Fruit fly (Drosophila melanogaster): ENCODE measurements around the gene X11L.

The X11L gene

DNA sequence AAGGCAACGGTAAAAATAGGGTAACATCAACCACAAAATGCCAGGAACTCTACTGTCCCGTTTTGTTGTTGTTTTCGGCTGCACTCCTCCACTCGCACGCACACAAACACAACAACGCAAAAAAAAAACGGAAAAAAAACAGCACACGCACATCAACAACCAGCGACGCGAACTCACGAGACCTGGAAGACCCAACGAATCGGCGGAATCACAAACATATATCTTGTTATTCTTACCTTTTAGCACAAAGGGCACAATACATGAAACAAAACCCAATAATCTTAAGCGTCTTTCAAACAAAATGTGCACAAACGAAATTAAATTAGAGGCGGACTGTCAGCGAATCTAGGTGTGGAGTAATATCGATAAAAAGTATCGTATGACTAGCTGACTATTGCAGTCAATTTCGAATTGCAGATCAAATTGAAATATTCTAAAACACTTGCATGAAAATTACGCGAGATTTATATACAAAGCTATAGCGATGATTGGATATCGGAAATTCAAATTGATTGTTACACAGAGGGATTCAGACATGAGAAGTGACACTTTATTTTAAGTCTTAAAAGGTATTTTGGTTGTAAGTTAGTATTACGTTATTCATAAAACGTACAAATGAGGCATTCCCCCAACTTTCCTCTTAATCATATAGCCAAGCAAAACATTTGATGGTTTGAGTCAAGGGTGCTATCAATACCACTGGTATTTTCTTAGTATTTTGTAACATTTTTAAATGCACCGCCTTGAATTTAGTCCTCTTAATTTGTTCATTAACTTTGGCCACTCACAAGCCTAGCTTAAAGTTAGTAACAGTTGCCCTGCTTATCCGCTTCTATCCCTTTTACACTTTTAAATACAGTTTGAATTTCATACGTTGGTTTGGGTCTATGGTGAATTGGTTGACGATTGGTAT lies 20.3 kb upstream of the X11L start, which contains the start of gene Ankle2 (continued):
- no peak for TF ChIP-seq CG4617 (GFP tag; optimal IDR thresholded peaks at IDR 0.05; ENCODE audit: borderline replicate concordance)
- no peak for TF ChIP-seq Ssrp (tag; optimal IDR thresholded peaks at IDR 0.05)
- no peak for TF ChIP-seq Ptx1 (GFP tag; IDR thresholded peaks at IDR 0.05)
- peak; percentile 68; the same call in 2 of the 3 replicates for TF ChIP-seq knrl (GFP tag; IDR thresholded peaks at IDR 0.05; ENCODE audit: partially characterized antibody)
- TF ChIP-seq Oli (tag; optimal IDR thresholded peaks at IDR 0.05): no peak
- TF ChIP-seq MESR4 (GFP tag; optimal IDR thresholded peaks at IDR 0.05): peak; percentile 61
- no peak for TF ChIP-seq CG10147 (GFP tag; optimal IDR thresholded peaks at IDR 0.05)
- no peak for TF ChIP-seq CG4282 (GFP tag; optimal IDR thresholded peaks at IDR 0.05)
- no peak for TF ChIP-seq Atf3 (GFP tag; optimal IDR thresholded peaks at IDR 0.05)
- TF ChIP-seq Rfx (GFP tag; IDR thresholded peaks at IDR 0.05): no peak
- TF ChIP-seq HmgD (GFP tag; optimal IDR thresholded peaks at IDR 0.05): no peak
- TF ChIP-seq CG16779 (GFP tag; IDR thresholded peaks at IDR 0.05): no peak
- TF ChIP-seq CG42726 (GFP tag; IDR thresholded peaks at IDR 0.05; ENCODE audit: partially characterized antibody): peak; percentile 43; the same call in 1 of the 2 replicates
- no peak for TF ChIP-seq Hsf (GFP tag; optimal IDR thresholded peaks at IDR 0.05)
- TF ChIP-seq klu (GFP tag; IDR thresholded peaks at IDR 0.05): no peak
- no peak for TF ChIP-seq CG11456 (GFP tag; IDR thresholded peaks at IDR 0.05)
- TF ChIP-seq dm (GFP tag; optimal IDR thresholded peaks at IDR 0.05): no peak
- no peak for TF ChIP-seq mld (GFP tag; IDR thresholded peaks at IDR 0.05; ENCODE audit: partially characterized antibody)
- peak; percentile 0 for TF ChIP-seq stwl (tag; optimal IDR thresholded peaks at IDR 0.05)
- TF ChIP-seq sna (GFP tag; IDR thresholded peaks at IDR 0.05; ENCODE audit: partially characterized antibody): 0 out of 2 replicates have a peak, but pooled peaks have one; percentile 24
- no peak for TF ChIP-seq btn (GFP tag; optimal IDR thresholded peaks at IDR 0.05)
- no peak for TF ChIP-seq emc (GFP tag; optimal IDR thresholded peaks at IDR 0.05)
- TF ChIP-seq tll (GFP tag; optimal IDR thresholded peaks at IDR 0.05): no peak
- TF ChIP-seq CG3847 (GFP tag; IDR thresholded peaks at IDR 0.05): no peak
- no peak for TF ChIP-seq CG1792 (GFP tag; optimal IDR thresholded peaks at IDR 0.05)
- TF ChIP-seq CG3838 (GFP tag; optimal IDR thresholded peaks at IDR 0.05): no peak
- TF ChIP-seq CG32767 (GFP tag; IDR thresholded peaks at IDR 0.05): no peak
- TF ChIP-seq sob (GFP tag; IDR thresholded peaks at IDR 0.05): 0 out of 2 replicates have a peak, but pooled peaks have one; percentile 12
- no peak for TF ChIP-seq Lpt (GFP tag; optimal IDR thresholded peaks at IDR 0.05)
- TF ChIP-seq Neu2 (GFP tag; optimal IDR thresholded peaks at IDR 0.05; ENCODE audit: borderline replicate concordance): no peak
- peak; percentile 77 for TF ChIP-seq Dll (GFP tag; IDR thresholded peaks at IDR 0.05; ENCODE audit: partially characterized antibody)
- no peak for TF ChIP-seq wek (GFP tag; optimal IDR thresholded peaks at IDR 0.05)
- TF ChIP-seq sim (GFP tag; IDR thresholded peaks at IDR 0.05): no peak
- TF ChIP-seq Doc3 (GFP tag; IDR thresholded peaks at IDR 0.05; ENCODE audit: partially characterized antibody): peak; percentile 52; the same call in 1 of the 3 replicates
- no peak for TF ChIP-seq CG4328 (GFP tag; optimal IDR thresholded peaks at IDR 0.05)
- TF ChIP-seq Dip3 (GFP tag; optimal IDR thresholded peaks at IDR 0.05): no peak
- TF ChIP-seq wdn (GFP tag; IDR thresholded peaks at IDR 0.05): no peak
- TF ChIP-seq bab2 (GFP tag; optimal IDR thresholded peaks at IDR 0.05): no peak
- no peak for TF ChIP-seq stc (GFP tag; IDR thresholded peaks at IDR 0.05)
- no peak for TF ChIP-seq fu2 (GFP tag; optimal IDR thresholded peaks at IDR 0.05)
- TF ChIP-seq CG2202 (tag; optimal IDR thresholded peaks at IDR 0.05): no peak
- TF ChIP-seq CG15479 (GFP tag; optimal IDR thresholded peaks at IDR 0.05): no peak
- no peak for TF ChIP-seq gcm (GFP tag; optimal IDR thresholded peaks at IDR 0.05)
- no peak for TF ChIP-seq tup (GFP tag; optimal IDR thresholded peaks at IDR 0.05)
- TF ChIP-seq Aef1 (GFP tag; IDR thresholded peaks at IDR 0.05): no peak
- no peak for TF ChIP-seq zen (tag; optimal IDR thresholded peaks at IDR 0.05)
- TF ChIP-seq NC2β (GFP tag; optimal IDR thresholded peaks at IDR 0.05): no peak
- TF ChIP-seq luna (GFP tag; optimal IDR thresholded peaks at IDR 0.05): no peak
- TF ChIP-seq CG10431 (GFP tag; optimal IDR thresholded peaks at IDR 0.05): no peak

Data from whole organism, embryonic.